Worm (Caenorhabditis elegans): Measurements from ENCODE around the gene ceh-75.

Gene ceh-75

DNA sequence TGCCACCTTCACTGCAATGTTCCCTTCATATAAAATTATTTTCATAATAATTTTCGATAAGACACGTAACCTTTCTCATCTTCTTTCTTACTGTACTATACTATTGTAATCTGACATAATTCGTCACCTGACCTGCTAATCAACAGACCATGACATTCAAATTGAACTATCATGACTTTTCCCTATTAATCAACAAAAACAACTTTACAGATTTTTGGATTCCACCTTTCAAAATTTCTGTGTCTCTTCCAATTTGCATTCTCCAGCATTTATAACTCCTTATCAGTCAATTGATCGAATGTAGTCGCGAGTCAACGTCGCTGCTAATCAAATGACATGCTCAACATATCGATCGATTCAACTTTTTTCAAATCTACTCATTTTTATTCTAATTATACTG is 31.5 kb upstream of the ceh-75 start, which contains the start of gene fshr-1:
Gene fshr-1 (plus strand): TSS at position 209 of the 400 bp plus-strand sequence.
- peak; percentile 61 for TF ChIP-seq unc-62 (GFP tag; optimal IDR thresholded peaks at IDR 0.05)
- no peak for TF ChIP-seq F55B11.4 (tag; optimal IDR thresholded peaks at IDR 0.05; ENCODE audit: borderline replicate concordance, insufficient read depth)
- no peak for TF ChIP-seq aptf-3 (GFP tag; IDR thresholded peaks at IDR 0.05)
- TF ChIP-seq B0336.3 (GFP tag; IDR thresholded peaks at IDR 0.05): no peak
- TF ChIP-seq hmg-1.2 (GFP tag; IDR thresholded peaks at IDR 0.05): no peak
- TF ChIP-seq sptf-2 (GFP tag; optimal IDR thresholded peaks at IDR 0.05): no peak
- TF ChIP-seq nhr-80 (tag; optimal IDR thresholded peaks at IDR 0.05): peak; percentile 59
- TF ChIP-seq fkh-3 (tag; optimal IDR thresholded peaks at IDR 0.05): no peak
- no peak for TF ChIP-seq Y67H2A.10 (GFP tag; conservative IDR thresholded peaks at IDR 0.05)
- no peak for TF ChIP-seq bed-2 (GFP tag; IDR thresholded peaks at IDR 0.05)
- no peak for TF ChIP-seq ceh-40 (GFP tag; IDR thresholded peaks at IDR 0.05)
- no peak for TF ChIP-seq hlh-12 (tag; optimal IDR thresholded peaks at IDR 0.05)
- no peak for TF ChIP-seq ceh-91 (GFP tag; IDR thresholded peaks at IDR 0.05)
- peak in 1 of 2 experiments; percentile 4 for TF ChIP-seq let-607 (tag; optimal IDR thresholded peaks at IDR 0.05)
- no peak for TF ChIP-seq athp-1 (tag; optimal IDR thresholded peaks at IDR 0.05)

ce11 chrV:9899278-9899677 is 21.9 kb upstream of the ceh-75 start, which contains the start of gene egl-47:
TSS of gene egl-47 (plus strand) at chrV:9899578.
- TF ChIP-seq madf-8 (GFP tag; conservative IDR thresholded peaks at IDR 0.05) (no peak), lsl-1 (GFP tag; optimal IDR thresholded peaks at IDR 0.05) (no peak)

- TF ChIP-seq sdz-38 (tag; optimal IDR thresholded peaks at IDR 0.05) (no peak), athp-1 (tag; optimal IDR thresholded peaks at IDR 0.05) (no peak), egrh-3 (GFP tag; IDR thresholded peaks at IDR 0.05) (no peak), B0261.1 (tag; optimal IDR thresholded peaks at IDR 0.05) (no peak), hlh-26 (GFP tag; conservative IDR thresholded peaks at IDR 0.05) (no peak), hmg-20 (GFP tag; IDR thresholded peaks at IDR 0.05) (no peak), Y67H2A.10 (GFP tag; conservative IDR thresholded peaks at IDR 0.05) (no peak), madf-3 (GFP tag; IDR thresholded peaks at IDR 0.05) (no peak), T26A5.8 (tag; optimal IDR thresholded peaks at IDR 0.05) (no peak), nhr-80 (tag; optimal IDR thresholded peaks at IDR 0.05) (no peak), bed-2 (GFP tag; IDR thresholded peaks at IDR 0.05) (no peak), B0035.1 (tag; optimal IDR thresholded peaks at IDR 0.05) (no peak), cebp-2 (GFP tag; IDR thresholded peaks at IDR 0.05) (no peak), Y56A3A.18 (GFP tag; IDR thresholded peaks at IDR 0.05) (no peak), F52B5.7 (tag; optimal IDR thresholded peaks at IDR 0.05) (no peak), let-526 (GFP tag; IDR thresholded peaks at IDR 0.05) (no peak)
Observed at ce11 chrV:9901119-9901518, 20.0 kb upstream of the ceh-75 start.

- TF ChIP-seq repo-1 (tag; optimal IDR thresholded peaks at IDR 0.05) (no peak), B0019.2 (GFP tag; conservative IDR thresholded peaks at IDR 0.05) (no peak), pbrm-1 (GFP tag; IDR thresholded peaks at IDR 0.05) (no peak), sptf-2 (GFP tag; optimal IDR thresholded peaks at IDR 0.05) (no peak), tlf-1 (GFP tag; optimal IDR thresholded peaks at IDR 0.05) (no peak), nhr-179 (tag; optimal IDR thresholded peaks at IDR 0.05) (no peak), zim-3 (tag; optimal IDR thresholded peaks at IDR 0.05) (no peak), fkh-3 (tag; optimal IDR thresholded peaks at IDR 0.05) (no peak), ZK185.1 (tag; optimal IDR thresholded peaks at IDR 0.05; ENCODE audit: poor library complexity, severe bottlenecking) (no peak), dox-1 (GFP tag; IDR thresholded peaks at IDR 0.05) (no peak), F22D6.2 (tag; optimal IDR thresholded peaks at IDR 0.05) (no peak), attf-6 (GFP tag; IDR thresholded peaks at IDR 0.05) (no peak), attf-5 (GFP tag; optimal IDR thresholded peaks at IDR 0.05) (no peak), lin-40 (tag; optimal IDR thresholded peaks at IDR 0.05) (no peak), Y79H2A.3 (GFP tag; conservative IDR thresholded peaks at IDR 0.05) (no peak), lsl-1 (GFP tag; optimal IDR thresholded peaks at IDR 0.05) (no peak), mel-28 (tag; optimal IDR thresholded peaks at IDR 0.05; ENCODE audit: borderline replicate concordance) (no peak), chd-7 (tag; optimal IDR thresholded peaks at IDR 0.05) (no peak), ceh-58 (GFP tag; IDR thresholded peaks at IDR 0.05) (no peak), attf-3 (GFP tag; conservative IDR thresholded peaks at IDR 0.05) (no peak)
Observed at ce11 chrV:9906115-9906514, 15.0 kb upstream of the ceh-75 start, which contains the start of gene fipr-11. TSS of gene fipr-11 (minus strand) at chrV:9906215.
